Worm (Caenorhabditis elegans): ENCODE data around the gene jmjd-4.

jmjd-4 gene

DNA sequence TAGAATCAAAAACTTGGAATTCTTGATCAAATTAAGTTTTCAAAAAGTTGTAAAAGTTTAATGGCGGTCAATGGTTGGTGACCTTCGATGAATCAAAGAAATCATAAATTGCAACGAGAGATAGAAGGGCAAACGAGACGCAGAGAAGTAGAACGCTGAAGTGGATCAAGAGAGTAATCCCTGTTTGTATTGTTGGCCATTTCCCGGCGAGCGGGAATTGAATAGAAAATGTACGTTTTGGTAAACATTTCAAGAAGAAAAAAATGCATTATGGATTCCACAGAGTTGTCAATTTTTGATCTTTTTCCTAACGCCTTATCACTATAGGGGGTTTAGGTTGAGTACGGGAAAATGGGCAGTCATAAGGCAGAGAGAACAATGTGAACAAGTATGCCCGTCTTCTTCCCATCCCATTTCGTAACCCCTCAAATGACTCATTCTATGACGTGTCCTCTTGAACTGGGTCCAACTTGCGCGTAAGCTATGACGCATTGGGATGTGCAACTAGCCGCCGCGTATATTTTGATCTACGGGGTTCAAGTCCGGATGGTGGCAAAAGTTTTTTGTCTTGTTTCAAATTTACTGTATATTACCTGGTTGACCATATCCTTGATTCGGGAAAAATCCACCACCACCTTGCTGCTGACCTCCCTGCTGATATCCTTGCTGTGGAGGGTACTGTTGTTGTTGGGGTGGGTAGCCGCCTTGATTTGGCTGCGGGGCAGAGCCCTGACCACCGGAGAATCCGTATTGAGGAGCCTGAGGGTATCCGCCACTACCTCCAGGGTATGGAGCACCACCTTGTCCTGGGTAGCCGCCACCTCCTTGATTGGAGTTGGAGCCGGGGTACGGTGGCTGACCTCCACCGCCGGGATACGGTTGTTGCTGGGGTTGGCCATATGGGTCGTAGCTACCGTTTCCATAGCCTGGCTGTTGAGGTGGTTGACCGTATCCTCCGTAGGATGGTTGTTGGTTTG is 5.0 kb downstream of the jmjd-4 start:
- no peak for TF ChIP-seq lsy-12 (tag; optimal IDR thresholded peaks at IDR 0.05)
- TF ChIP-seq ZK546.5 (tag; optimal IDR thresholded peaks at IDR 0.05), result no peak
- TF ChIP-seq ama-1 (optimal IDR thresholded peaks at IDR 0.05), result no peak
- TF ChIP-seq nfya-1 (tag; optimal IDR thresholded peaks at IDR 0.05; ENCODE audit: insufficient read depth), result no peak
- peak; percentile 34 for TF ChIP-seq jun-1 (tag; optimal IDR thresholded peaks at IDR 0.05)
- TF ChIP-seq fos-1 (tag; optimal IDR thresholded peaks at IDR 0.05), result peak; percentile 46
- TF ChIP-seq egl-5 (tag; optimal IDR thresholded peaks at IDR 0.05), result no peak
- no peak for TF ChIP-seq nhr-11 (tag; optimal IDR thresholded peaks at IDR 0.05)
- TF ChIP-seq fkh-2 (tag; optimal IDR thresholded peaks at IDR 0.05), result no peak
- no peak for TF ChIP-seq nhr-12 (tag; optimal IDR thresholded peaks at IDR 0.05)
- TF ChIP-seq lin-39 (tag; optimal IDR thresholded peaks at IDR 0.05), result no peak
- no peak for TF ChIP-seq unc-62 (GFP tag; optimal IDR thresholded peaks at IDR 0.05)
- no peak for TF ChIP-seq elt-3 (tag; optimal IDR thresholded peaks at IDR 0.05)
- TF ChIP-seq nhr-43 (tag; optimal IDR thresholded peaks at IDR 0.05; ENCODE audit: poor library complexity, severe bottlenecking), result no peak
- TF ChIP-seq egl-27 (tag; optimal IDR thresholded peaks at IDR 0.05), result no peak
- TF ChIP-seq pqm-1 (tag; optimal IDR thresholded peaks at IDR 0.05), result peak; percentile 24
- no peak for TF ChIP-seq zag-1 (tag; optimal IDR thresholded peaks at IDR 0.05)
- TF ChIP-seq aly-2 (tag; optimal IDR thresholded peaks at IDR 0.05), result no peak
- TF ChIP-seq snpc-4 (tag; optimal IDR thresholded peaks at IDR 0.05), result no peak
- TF ChIP-seq skn-1 (tag; optimal IDR thresholded peaks at IDR 0.05), result no peak
- TF ChIP-seq daf-12 (tag; optimal IDR thresholded peaks at IDR 0.05), result no peak
- no peak for TF ChIP-seq nhr-25 (tag; optimal IDR thresholded peaks at IDR 0.05)
- TF ChIP-seq ztf-4 (tag; optimal IDR thresholded peaks at IDR 0.05), result no peak
- no peak for TF ChIP-seq unc-39 (tag; optimal IDR thresholded peaks at IDR 0.05)
- no peak for TF ChIP-seq nhr-76 (tag; optimal IDR thresholded peaks at IDR 0.05)
- no peak for TF ChIP-seq ztf-11 (tag; optimal IDR thresholded peaks at IDR 0.05)
- peak; percentile 34 for TF ChIP-seq pha-4 (tag; optimal IDR thresholded peaks at IDR 0.05)
- TF ChIP-seq nhr-23 (tag; optimal IDR thresholded peaks at IDR 0.05), result peak; percentile 24
- TF ChIP-seq ceh-82 (tag; optimal IDR thresholded peaks at IDR 0.05), result no peak
- TF ChIP-seq ceh-16 (tag; optimal IDR thresholded peaks at IDR 0.05), result no peak
- TF ChIP-seq elt-2 (tag; optimal IDR thresholded peaks at IDR 0.05), result no peak
- no peak for TF ChIP-seq tbx-2 (tag; optimal IDR thresholded peaks at IDR 0.05)
- no peak for TF ChIP-seq R02D3.7 (tag; optimal IDR thresholded peaks at IDR 0.05)
- no peak for TF ChIP-seq eor-1 (tag; optimal IDR thresholded peaks at IDR 0.05)
- TF ChIP-seq nhr-28 (tag; optimal IDR thresholded peaks at IDR 0.05), result no peak
- no peak for TF ChIP-seq lin-15B (tag; optimal IDR thresholded peaks at IDR 0.05)

ce11 chrIII:10326327-10326726 is 7.5 kb downstream of the jmjd-4 start:
- TF ChIP-seq elt-3 (tag; optimal IDR thresholded peaks at IDR 0.05) (no peak), ama-1 (optimal IDR thresholded peaks at IDR 0.05) (no peak), pqm-1 (tag; optimal IDR thresholded peaks at IDR 0.05) (no peak), ceh-28 (tag; optimal IDR thresholded peaks at IDR 0.05) (no peak), nhr-77 (tag; optimal IDR thresholded peaks at IDR 0.05) (no peak), ceh-82 (tag; optimal IDR thresholded peaks at IDR 0.05) (no peak), fos-1 (tag; optimal IDR thresholded peaks at IDR 0.05) (no peak)

DNA sequence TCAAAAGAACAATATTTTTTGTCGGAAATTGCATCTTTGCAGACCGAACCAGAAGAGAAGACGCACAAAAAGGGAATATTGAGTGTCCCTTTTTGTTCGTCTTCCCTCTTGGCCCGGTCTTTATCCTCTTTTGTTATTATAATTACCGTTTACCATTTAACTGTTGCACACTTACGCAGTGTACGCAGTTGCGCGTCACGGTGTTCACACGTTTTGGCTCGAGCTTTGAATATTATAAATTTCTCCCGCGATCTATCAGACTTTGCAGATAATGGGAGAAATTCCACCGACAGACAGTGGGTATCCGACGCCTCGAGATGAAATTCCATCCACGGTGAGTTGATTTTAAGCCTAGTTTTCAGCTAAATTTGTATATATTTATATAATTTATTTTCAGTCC is 13.0 kb downstream of the jmjd-4 start, which contains the start of gene sas-7:
sas-7 (plus strand) TSS at position 232 of the 400 bp plus-strand sequence.
- TF ChIP-seq ama-1 (optimal IDR thresholded peaks at IDR 0.05) (no peak), ztf-11 (tag; optimal IDR thresholded peaks at IDR 0.05) (no peak)

Data from whole organism, L3 larva.